Fruit fly (Drosophila melanogaster): ENCODE data around the gene CG13068.
A peak's percentile ranks its signal among the peaks of the same experiment; 100 is the strongest.

The CG13068 gene

dm6 chr3L:16233850-16234494 lies 35.2 kb upstream of the CG13068 start (continued):
- TF ChIP-seq Dp (GFP tag; optimal IDR thresholded peaks at IDR 0.05): no peak
- TF ChIP-seq D19A (tag; optimal IDR thresholded peaks at IDR 0.05): no peak
- no peak for TF ChIP-seq seq (GFP tag; IDR thresholded peaks at IDR 0.05)
- TF ChIP-seq CG17829 (tag; optimal IDR thresholded peaks at IDR 0.05): no peak
- TF ChIP-seq Dref (GFP tag; IDR thresholded peaks at IDR 0.05): peak; percentile 50
- TF ChIP-seq lbe (GFP tag; optimal IDR thresholded peaks at IDR 0.05): peak; percentile 16
- TF ChIP-seq Adf1 (GFP tag; IDR thresholded peaks at IDR 0.05): no peak

dm6 chr3L:16241296-16241695 lies 27.9 kb upstream of the CG13068 start:
- no peak for TF ChIP-seq da (GFP tag; optimal IDR thresholded peaks at IDR 0.05)
- no peak for TF ChIP-seq zen2 (GFP tag; IDR thresholded peaks at IDR 0.05; ENCODE audit: partially characterized antibody)
- no peak for TF ChIP-seq B-H2 (GFP tag; optimal IDR thresholded peaks at IDR 0.05)
- no peak for TF ChIP-seq Hmr (GFP tag; optimal IDR thresholded peaks at IDR 0.05)
- peak; percentile 88 for TF ChIP-seq Ets65A (GFP tag)

- TF ChIP-seq CG11695 (GFP tag; IDR thresholded peaks at IDR 0.05) (no peak), mld (GFP tag; IDR thresholded peaks at IDR 0.05; ENCODE audit: partially characterized antibody) (no peak), Rfx (GFP tag; IDR thresholded peaks at IDR 0.05) (no peak), crol (GFP tag; IDR thresholded peaks at IDR 0.05) (0 out of 2 replicates have a peak, but pooled peaks have one; percentile 46), Fer3 (tag; optimal IDR thresholded peaks at IDR 0.05) (no peak), CG18599 (GFP tag; optimal IDR thresholded peaks at IDR 0.05) (no peak), amos (GFP tag; IDR thresholded peaks at IDR 0.05; ENCODE audit: partially characterized antibody) (peak; percentile 5; the same call in 1 of the 2 replicates), Myb (GFP tag; optimal IDR thresholded peaks at IDR 0.05) (no peak), CG10321 (GFP tag; IDR thresholded peaks at IDR 0.05) (no peak), Dref (GFP tag; IDR thresholded peaks at IDR 0.05) (peak; percentile 22; the same call in 1 of the 2 replicates), dysf (GFP tag; IDR thresholded peaks at IDR 0.05) (no peak), GATAe (GFP tag; conservative IDR thresholded peaks at IDR 0.05) (no peak), tll (GFP tag; optimal IDR thresholded peaks at IDR 0.05) (no peak), Hr51 (GFP tag; optimal IDR thresholded peaks at IDR 0.05) (no peak), pfk (GFP tag; optimal IDR thresholded peaks at IDR 0.05) (no peak), Drgx (GFP tag; IDR thresholded peaks at IDR 0.05) (no peak), Trl (optimal IDR thresholded peaks at IDR 0.05) (peak; percentile 24 to 49), Trl (GFP tag; optimal IDR thresholded peaks at IDR 0.05) (no peak), psq (GFP tag; optimal IDR thresholded peaks at IDR 0.05) (no peak), Oaz (GFP tag; IDR thresholded peaks at IDR 0.05) (0 out of 2 replicates have a peak, but pooled peaks have one; percentile 11), Sox102F (GFP tag; optimal IDR thresholded peaks at IDR 0.05) (no peak), Hand (GFP tag; optimal IDR thresholded peaks at IDR 0.05) (no peak), CG6689 (GFP tag; IDR thresholded peaks at IDR 0.05) (no peak), bsh (GFP tag; optimal IDR thresholded peaks at IDR 0.05) (no peak), klu (GFP tag; IDR thresholded peaks at IDR 0.05) (no peak), pzg (GFP tag; optimal IDR thresholded peaks at IDR 0.05) (no peak), Antp (GFP tag; optimal IDR thresholded peaks at IDR 0.05) (no peak), Deaf1 (tag; optimal IDR thresholded peaks at IDR 0.05) (peak; percentile 51), CG6854 (GFP tag; optimal IDR thresholded peaks at IDR 0.05) (no peak), CG7839 (tag; optimal IDR thresholded peaks at IDR 0.05) (no peak), CTCF (GFP tag; optimal IDR thresholded peaks at IDR 0.05) (peak; percentile 62)
Measured at dm6 chr3L:16252255-16252654, 16.9 kb upstream of the CG13068 start, which contains the start of gene CG13055. Gene CG13055, minus strand, starts transcription at chr3L:16252355.
